Fruit fly (Drosophila melanogaster): ENCODE data around the gene CrebA.

- no peak for TF ChIP-seq cnc (optimal IDR thresholded peaks at IDR 0.05)
- no peak for TF ChIP-seq Clk (GFP tag; optimal IDR thresholded peaks at IDR 0.05)
- TF ChIP-seq CG1620 (GFP tag; optimal IDR thresholded peaks at IDR 0.05) = no peak
- no peak for TF ChIP-seq CG33017 (tag; optimal IDR thresholded peaks at IDR 0.05)
- no peak for TF ChIP-seq Crg-1 (GFP tag; optimal IDR thresholded peaks at IDR 0.05)
- TF ChIP-seq ovo (GFP tag; optimal IDR thresholded peaks at IDR 0.05) = no peak
- TF ChIP-seq CG5204 (GFP tag; optimal IDR thresholded peaks at IDR 0.05) = no peak
- TF ChIP-seq CG7101 (tag; optimal IDR thresholded peaks at IDR 0.05) = no peak
- TF ChIP-seq Hr96 (GFP tag; optimal IDR thresholded peaks at IDR 0.05) = no peak
- TF ChIP-seq kay (GFP tag; ENCODE audit: borderline replicate concordance) = no peak
- no peak for TF ChIP-seq tj (GFP tag; optimal IDR thresholded peaks at IDR 0.05)
- no peak for TF ChIP-seq Mnt (GFP tag; optimal IDR thresholded peaks at IDR 0.05)
Measured at dm6 chr3L:15543467-15543866, 8.3 kb downstream of the CrebA start.
